Fruit fly (Drosophila melanogaster) whole organism, embryonic: Measurements from ENCODE around the gene Nrx-IV.

Source experiments
- Awh ChIP-seq: fragments of 200-800 bp; sonication (Bioruptor generic); IDR thresholded peaks from 2 replicates; pipeline ENCODE4, ENCODE4 v1.3.6; 2022; ENCODE audit warnings: missing biosample characterization, missing genetic modification characterization
- CG10147 ChIP-seq: fragments of 200-800 bp; sonication (Bioruptor generic); optimal IDR thresholded peaks from 2 replicates; lab custom pipeline; 2019; ENCODE audit warnings: missing biosample characterization, mild to moderate bottlenecking, missing genetic modification characterization, moderate library complexity
- CG10267 ChIP-seq: fragments of 200-800 bp; sonication (Bioruptor generic); optimal IDR thresholded peaks from 2 replicates; lab custom pipeline; 2018; ENCODE audit warnings: missing biosample characterization, mild to moderate bottlenecking, missing genetic modification characterization, moderate library complexity
- CG10979 ChIP-seq: fragments of 200-800 bp; sonication (Bioruptor generic); optimal IDR thresholded peaks from 2 replicates; lab custom pipeline; 2018; ENCODE audit warnings: missing biosample characterization, mild to moderate bottlenecking, missing genetic modification characterization, moderate library complexity
- CG11696 ChIP-seq: fragments of 200-800 bp; sonication (Bioruptor generic); IDR thresholded peaks from 2 replicates; pipeline ENCODE4 v1.3.6; 2022; ENCODE audit warnings: missing biosample characterization, missing genetic modification characterization
- CG12391 ChIP-seq: fragments of 200-800 bp; sonication (Bioruptor generic); optimal IDR thresholded peaks from 3 replicates; lab custom pipeline; 2018; ENCODE audit warnings: missing biosample characterization, mild to moderate bottlenecking, missing genetic modification characterization, moderate library complexity
- CG14050 ChIP-seq: fragments of 200-800 bp; sonication (Bioruptor generic); IDR thresholded peaks from 3 replicates; pipeline ENCODE4 v1.3.6; 2022; ENCODE audit warnings: missing biosample characterization, missing genetic modification characterization
- CG1529 ChIP-seq: fragments of 200-800 bp; sonication (Bioruptor generic); optimal IDR thresholded peaks from 3 replicates; lab custom pipeline; 2018; ENCODE audit warnings: missing biosample characterization, missing genetic modification characterization
- CG17361 ChIP-seq: fragments of 200-800 bp; sonication (Bioruptor generic); IDR thresholded peaks from 3 replicates; pipeline ENCODE4 v1.3.6; 2022; ENCODE audit warnings: missing biosample characterization, missing genetic modification characterization
- CG18262 ChIP-seq: fragments of 200-800 bp; optimal IDR thresholded peaks from 3 replicates; lab custom pipeline; 2019; ENCODE audit warnings: missing biosample characterization, mild to moderate bottlenecking, missing genetic modification characterization, moderate library complexity
- CG18476 ChIP-seq: fragments of 200-800 bp; sonication (Bioruptor generic); optimal IDR thresholded peaks from 2 replicates; lab custom pipeline; 2016; ENCODE audit warnings: missing biosample characterization, mild to moderate bottlenecking, missing genetic modification characterization
- CG2199 ChIP-seq: fragments of 200-800 bp; sonication (Bioruptor generic); IDR thresholded peaks from 3 replicates; pipeline ENCODE4 v1.3.6; 2022; ENCODE audit warnings: missing biosample characterization, missing genetic modification characterization
- CG4424 ChIP-seq: fragments of 200-800 bp; sonication (Bioruptor generic); optimal IDR thresholded peaks from 3 replicates; lab custom pipeline; 2016; ENCODE audit warnings: missing biosample characterization, missing genetic modification characterization
- CG7745 ChIP-seq: fragments of 200-800 bp; sonication (Bioruptor generic); optimal IDR thresholded peaks from 2 replicates; lab custom pipeline; 2018; ENCODE audit warnings: missing biosample characterization, mild to moderate bottlenecking, missing genetic modification characterization, moderate library complexity
- CG8089 ChIP-seq: fragments of 200-800 bp; sonication (Bioruptor generic); optimal IDR thresholded peaks from 3 replicates; lab custom pipeline; 2016; ENCODE audit warnings: missing biosample characterization, missing genetic modification characterization
- CG9727 ChIP-seq: fragments of 200-800 bp; sonication (Bioruptor generic); optimal IDR thresholded peaks from 3 replicates; lab custom pipeline; 2017; ENCODE audit warnings: missing biosample characterization, mild to moderate bottlenecking, missing genetic modification characterization
- CHES-1-like ChIP-seq: fragments of 200-800 bp; sonication (Bioruptor generic); optimal IDR thresholded peaks from 2 replicates; lab custom pipeline; 2016; ENCODE audit warnings: missing biosample characterization, missing genetic modification characterization
- D ChIP-seq, 2 experiments: fragments of 200-800 bp in 1 of 2; fragments of >200 bp in 1 of 2; sonication (Bioruptor generic) in 1 of 2; optimal IDR thresholded peaks; 2 replicates in 1 of 2; 3 replicates in 1 of 2; lab custom pipeline; 2017; ENCODE audit warnings: mild to moderate bottlenecking in 1 of 2, missing biosample characterization in 1 of 2, missing genetic modification characterization in 1 of 2, missing genetic modification reagents in 1 of 2
- Dip2 ChIP-seq: fragments of 200-800 bp; sonication (Bioruptor generic); IDR thresholded peaks from 2 replicates; pipeline ENCODE4 v1.3.6; 2022; ENCODE audit warnings: missing biosample characterization, missing genetic modification characterization
- Ets97D ChIP-seq: fragments of 200-800 bp; sonication (Bioruptor generic); optimal IDR thresholded peaks from 3 replicates; lab custom pipeline; 2016; ENCODE audit warnings: missing biosample characterization, missing genetic modification characterization
- Fer3 ChIP-seq: fragments of 200-800 bp; sonication (Bioruptor generic); optimal IDR thresholded peaks from 2 replicates; lab custom pipeline; 2018; ENCODE audit warnings: missing biosample characterization, mild to moderate bottlenecking, missing genetic modification characterization, moderate library complexity
- Gug ChIP-seq: fragments of 200-800 bp; sonication (Bioruptor generic); IDR thresholded peaks from 4 replicates; pipeline ENCODE4 v1.3.6; 2022; ENCODE audit warnings: missing biosample characterization, missing genetic modification characterization
- HLH4C ChIP-seq: fragments of 200-800 bp; sonication (Bioruptor generic); IDR thresholded peaks from 3 replicates; pipeline ENCODE4 v1.3.6; 2022; ENCODE audit warnings: missing biosample characterization, missing genetic modification characterization; ENCODE audit not compliant: partially characterized antibody
- Lim3 ChIP-seq: fragments of 200-800 bp; sonication (Bioruptor generic); IDR thresholded peaks from 2 replicates; pipeline ENCODE4 v1.3.6; 2022; ENCODE audit warnings: missing biosample characterization, missing genetic modification characterization
- Oli ChIP-seq: fragments of 200-800 bp; sonication (Bioruptor generic); optimal IDR thresholded peaks from 2 replicates; lab custom pipeline; 2018; ENCODE audit warnings: missing biosample characterization, mild to moderate bottlenecking, missing genetic modification characterization, moderate library complexity
- Spps ChIP-seq: fragments of 200-800 bp; sonication (Bioruptor generic); optimal IDR thresholded peaks from 2 replicates; lab custom pipeline; 2018; ENCODE audit warnings: missing biosample characterization, mild to moderate bottlenecking, missing genetic modification characterization
- Sry-δ ChIP-seq: fragments of 200-800 bp; sonication (Bioruptor generic); optimal IDR thresholded peaks from 2 replicates; lab custom pipeline; 2016; ENCODE audit warnings: missing biosample characterization, missing genetic modification characterization
- Xrp1 ChIP-seq: fragments of 200-800 bp; sonication (Bioruptor generic); IDR thresholded peaks from 2 replicates; pipeline ENCODE4 v1.3.6; 2022; ENCODE audit warnings: missing biosample characterization, missing genetic modification characterization
- amos ChIP-seq: fragments of 200-800 bp; sonication (Bioruptor generic); IDR thresholded peaks from 2 replicates; pipeline ENCODE4 v1.3.6; 2022; ENCODE audit warnings: missing biosample characterization, missing genetic modification characterization; ENCODE audit not compliant: partially characterized antibody
- aop ChIP-seq: fragments of 200-800 bp; sonication (Bioruptor generic); IDR thresholded peaks from 2 replicates; pipeline ENCODE4 v1.3.6; 2022; ENCODE audit warnings: missing biosample characterization, missing genetic modification characterization
- ap ChIP-seq: fragments of 200-800 bp; sonication (Bioruptor generic); IDR thresholded peaks from 2 replicates; pipeline ENCODE4 v1.3.6; 2022; ENCODE audit warnings: missing biosample characterization, missing genetic modification characterization
- az2 ChIP-seq: fragments of 200-800 bp; sonication (Bioruptor generic); optimal IDR thresholded peaks from 3 replicates; lab custom pipeline; 2016; ENCODE audit warnings: missing biosample characterization, missing genetic modification characterization
- chinmo ChIP-seq: fragments of 200-800 bp; sonication (Bioruptor generic); IDR thresholded peaks from 4 replicates; pipeline ENCODE4 v1.3.6; 2022; ENCODE audit warnings: missing biosample characterization, missing genetic modification characterization; ENCODE audit not compliant: partially characterized antibody
- dmrt99B ChIP-seq: fragments of 200-800 bp; sonication (Bioruptor generic); optimal IDR thresholded peaks from 2 replicates; lab custom pipeline; 2018; ENCODE audit warnings: missing biosample characterization, mild to moderate bottlenecking, missing genetic modification characterization, moderate library complexity
- ewg ChIP-seq: fragments of 200-800 bp; sonication (Bioruptor generic); optimal IDR thresholded peaks from 3 replicates; lab custom pipeline; 2017; ENCODE audit warnings: mild to moderate bottlenecking, missing biosample characterization, missing genetic modification reagents, missing genetic modification characterization
- eyg ChIP-seq: fragments of 200-800 bp; sonication (Bioruptor generic); optimal IDR thresholded peaks from 3 replicates; lab custom pipeline; 2016; ENCODE audit warnings: missing biosample characterization, missing genetic modification characterization
- gem ChIP-seq: fragments of 200-800 bp; sonication (Bioruptor generic); optimal IDR thresholded peaks from 2 replicates; lab custom pipeline; 2019; ENCODE audit warnings: missing biosample characterization, mild to moderate bottlenecking, missing genetic modification characterization, moderate library complexity
- gfzf ChIP-seq: fragments of 200-800 bp; sonication (Bioruptor generic); optimal IDR thresholded peaks from 2 replicates; lab custom pipeline; 2016; ENCODE audit warnings: missing biosample characterization, mild to moderate bottlenecking, missing genetic modification characterization, moderate library complexity
- lmd ChIP-seq: fragments of 200-800 bp; sonication (Bioruptor generic); IDR thresholded peaks from 2 replicates; pipeline ENCODE4 v1.3.6; 2022; ENCODE audit warnings: missing biosample characterization, missing genetic modification characterization
- onecut ChIP-seq: fragments of 200-800 bp; sonication (Bioruptor generic); IDR thresholded peaks from 2 replicates; pipeline ENCODE4 v1.3.6; 2022; ENCODE audit warnings: missing biosample characterization, missing genetic modification characterization
- pan ChIP-seq, 4 experiments: fragments of >200 bp in 3 of 4; fragments of 200-800 bp in 1 of 4; sonication (Bioruptor generic) in 1 of 4; optimal IDR thresholded peaks in 3 of 4; IDR thresholded peaks in 1 of 4; 2 replicates each; pipeline versions ENCODE4 v1.3.6 to Lab custom; 2017 to 2022; ENCODE audit warnings: missing biosample characterization in 2 of 4, missing genetic modification characterization in 2 of 4, mixed read lengths in 1 of 4
- rib ChIP-seq: fragments of 200-800 bp; sonication (Bioruptor generic); IDR thresholded peaks from 2 replicates; pipeline ENCODE4 v1.3.6; 2022; ENCODE audit warnings: missing biosample characterization, missing genetic modification characterization
- sd ChIP-seq: fragments of 200-800 bp; sonication (Bioruptor generic); optimal IDR thresholded peaks from 3 replicates; lab custom pipeline; 2018; ENCODE audit warnings: missing biosample characterization, mild to moderate bottlenecking, missing genetic modification characterization, moderate library complexity
- sens ChIP-seq: fragments of 200-800 bp; sonication (Bioruptor generic); peaks from one replicate; lab custom pipeline; 2016; ENCODE audit warnings: missing biosample characterization, missing genetic modification characterization
- sqz ChIP-seq: fragments of 200-800 bp; sonication (Bioruptor generic); optimal IDR thresholded peaks from 3 replicates; lab custom pipeline; 2018; ENCODE audit warnings: missing biosample characterization, mild to moderate bottlenecking, missing genetic modification characterization
- tin ChIP-seq: fragments of 200-800 bp; sonication (Bioruptor generic); optimal IDR thresholded peaks from 3 replicates; lab custom pipeline; 2016; ENCODE audit warnings: missing biosample characterization, missing genetic modification characterization
- trem ChIP-seq: fragments of 200-800 bp; optimal IDR thresholded peaks from 3 replicates; lab custom pipeline; 2019; ENCODE audit warnings: missing biosample characterization, mild to moderate bottlenecking, missing genetic modification characterization, moderate library complexity
- vvl ChIP-seq: fragments of 200-800 bp; sonication (Bioruptor generic); IDR thresholded peaks from 2 replicates; pipeline ENCODE4 v1.3.6; 2022; ENCODE audit warnings: missing biosample characterization, missing genetic modification characterization
- zfh1 ChIP-seq: fragments of 200-800 bp; sonication (Bioruptor generic); IDR thresholded peaks from 3 replicates; pipeline ENCODE4 v1.3.6; 2022; ENCODE audit warnings: missing biosample characterization, missing genetic modification characterization

Gene Nrx-IV

DNA sequence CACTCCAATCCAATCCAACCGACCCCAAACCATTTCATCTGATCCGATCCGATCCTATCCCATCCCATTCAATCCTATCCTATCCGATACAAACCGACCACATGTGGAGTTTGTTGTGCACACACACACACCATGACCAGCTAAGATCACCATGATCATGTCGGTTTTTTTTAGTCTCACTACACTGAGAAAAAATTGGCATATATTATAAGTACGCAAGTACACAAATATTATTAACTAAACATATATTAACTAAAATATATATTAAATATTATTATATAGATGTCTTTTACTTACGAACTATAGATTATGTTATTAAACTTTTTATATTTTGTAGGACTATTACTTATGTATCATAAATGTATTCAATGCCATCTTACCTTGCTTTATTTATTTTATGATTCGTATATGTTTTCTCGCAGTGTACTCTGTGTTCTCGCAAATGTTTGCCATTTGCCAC is 44.4 kb upstream of the Nrx-IV start (continued):
- TF ChIP-seq pan (optimal IDR thresholded peaks at IDR 0.05; lab: Kevin White, UChicago) (no peak), pan (GFP tag; optimal IDR thresholded peaks at IDR 0.05 in 1 of 2, IDR thresholded peaks at IDR 0.05 in 1 of 2) (no peak), Spps (tag; lab: Kevin White, UChicago) (no peak), CG1529 (GFP tag; lab: Kevin White, UChicago) (no peak), CG12391 (tag; lab: Kevin White, UChicago) (peak; percentile 55), Fer3 (tag; lab: Kevin White, UChicago) (no peak), CG7745 (tag; lab: Kevin White, UChicago) (no peak), CG10147 (GFP tag; lab: Kevin White, UChicago) (no peak), CG18262 (peak; percentile 68), gem (tag; lab: Kevin White, UChicago) (peak; percentile 68), Oli (tag; lab: Kevin White, UChicago) (peak; percentile 26), CG8089 (GFP tag; lab: Kevin White, UChicago) (no peak), CG2199 (no peak), tin (GFP tag; lab: Kevin White, UChicago) (no peak), trem (tag; lab: Kevin White, UChicago) (peak; percentile 56), lmd (GFP tag; lab: Robert Waterston, UW) (no peak), ap (GFP tag; lab: Robert Waterston, UW) (no peak), Gug (no peak), D (optimal IDR thresholded peaks at IDR 0.05; lab: Kevin White, UChicago) (no peak), D (GFP tag; optimal IDR thresholded peaks at IDR 0.05; lab: Kevin White, UChicago) (peak; percentile 34), az2 (GFP tag; lab: Kevin White, UChicago) (no peak), eyg (no peak), CG18476 (GFP tag; lab: Kevin White, UChicago) (no peak), CG17361 (GFP tag; lab: Robert Waterston, UW) (peak; percentile 65; the same call in 2 of the 3 replicates)

DNA sequence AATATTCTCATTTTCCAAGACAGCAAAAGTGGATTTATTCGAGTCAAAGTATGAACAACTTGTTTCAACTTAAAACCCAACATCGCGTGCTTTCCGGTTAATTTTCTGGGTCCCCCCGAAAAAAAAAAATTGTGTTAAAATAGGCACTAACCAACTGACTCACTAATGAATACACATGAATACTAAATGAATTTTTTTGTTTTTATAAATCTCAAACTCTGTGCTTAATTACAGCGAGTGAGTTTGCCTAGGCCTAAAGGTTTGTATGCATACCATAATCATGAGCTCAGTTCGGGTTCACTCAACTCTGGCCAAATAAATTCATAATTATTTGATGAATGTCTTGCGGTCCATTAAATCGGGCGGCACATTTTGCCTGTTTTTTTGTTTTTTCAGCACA is 38.9 kb upstream of the Nrx-IV start:
- no peak for TF ChIP-seq rib
- TF ChIP-seq sd (tag; lab: Kevin White, UChicago), result peak; percentile 43
- TF ChIP-seq CG4424, result no peak
- TF ChIP-seq Awh, result peak; percentile 52; the same call in 1 of the 2 replicates
- TF ChIP-seq Dip2 (GFP tag; lab: Robert Waterston, UW), result no peak
- TF ChIP-seq sens (GFP tag; lab: Kevin White, UChicago), result peak; percentile 56
- peak; percentile 53; the same call in 1 of the 2 replicates for TF ChIP-seq vvl (GFP tag; lab: Robert Waterston, UW)
- peak; percentile 70 for TF ChIP-seq sqz (GFP tag; lab: Kevin White, UChicago)
- 0 out of 4 replicates have a peak, but pooled peaks have one; percentile 62 for TF ChIP-seq chinmo (GFP tag; lab: Robert Waterston, UW)

DNA sequence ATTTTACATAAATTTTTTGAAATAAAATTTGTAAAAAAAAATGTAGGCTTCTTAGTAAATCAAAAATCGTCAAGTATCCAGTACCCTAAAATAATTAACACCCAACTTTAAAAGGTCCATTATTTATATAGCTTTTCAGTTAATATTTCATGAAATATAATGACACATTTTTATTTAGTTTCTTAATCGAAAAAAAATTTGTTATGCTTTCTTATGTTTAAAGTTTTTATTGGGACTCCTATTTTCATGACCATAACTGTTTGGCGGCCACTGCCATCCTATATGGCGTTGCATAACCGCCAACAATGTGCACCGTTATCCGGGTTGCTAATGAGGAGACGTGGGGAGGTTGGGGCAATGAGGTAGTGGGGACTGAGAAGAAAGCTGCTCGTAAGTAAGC is 37.8 kb upstream of the Nrx-IV start:
- TF ChIP-seq amos (GFP tag; lab: Robert Waterston, UW), result no peak
- no peak for TF ChIP-seq aop
- no peak for TF ChIP-seq CHES-1-like (GFP tag; lab: Kevin White, UChicago)
- TF ChIP-seq onecut (GFP tag; lab: Robert Waterston, UW), result no peak
- peak; percentile 21 for TF ChIP-seq dmrt99B
- TF ChIP-seq Lim3 (GFP tag; lab: Robert Waterston, UW), result no peak
- TF ChIP-seq CG11696 (GFP tag; lab: Robert Waterston, UW), result peak; percentile 58
- TF ChIP-seq HLH4C (GFP tag; lab: Robert Waterston, UW), result no peak
- TF ChIP-seq zfh1, result 0 out of 3 replicates have a peak, but pooled peaks have one; percentile 18
- no peak for TF ChIP-seq gfzf (GFP tag; lab: Kevin White, UChicago)
- peak; percentile 37 for TF ChIP-seq CG10979 (tag; lab: Kevin White, UChicago)
- no peak for TF ChIP-seq Sry-δ (GFP tag; lab: Kevin White, UChicago)
- TF ChIP-seq ewg (GFP tag; lab: Kevin White, UChicago), result no peak
- TF ChIP-seq CG9727 (GFP tag; lab: Kevin White, UChicago), result no peak
- TF ChIP-seq CG10267 (tag; lab: Kevin White, UChicago), result peak; percentile 5
- no peak for TF ChIP-seq Ets97D (GFP tag; lab: Kevin White, UChicago)
- 0 out of 2 replicates have a peak, but pooled peaks have one; percentile 11 for TF ChIP-seq Xrp1 (GFP tag; lab: Robert Waterston, UW)
- TF ChIP-seq CG14050 (GFP tag; lab: Robert Waterston, UW), result no peak
